Worm (Caenorhabditis elegans) whole organism, mixed stage, embryonic: ENCODE measurements around the gene gex-3.

Experiments used
- lin-32 ChIP-seq: fragments of 200-800 bp; sonication (Bioruptor generic); optimal IDR thresholded peaks from 2 replicates; lab custom pipeline; 2018; ENCODE audit warnings: mild to moderate bottlenecking, missing genetic modification characterization, missing compliant biosample characterization
- nhr-28 ChIP-seq: fragments of 150-350 bp; optimal IDR thresholded peaks from 2 replicates; lab custom pipeline; 2014; ENCODE audit warnings: missing biosample characterization, missing genetic modification characterization
- nhr-76 ChIP-seq: sonication (generic microtip); optimal IDR thresholded peaks from 2 replicates; lab custom pipeline; 2017; ENCODE audit warnings: missing biosample characterization, missing genetic modification characterization
- pha-4 ChIP-seq: fragments of 150-350 bp; optimal IDR thresholded peaks from 2 replicates; lab custom pipeline; 2018; ENCODE audit warnings: missing biosample characterization, missing genetic modification reagents, missing genetic modification characterization
- unc-39 ChIP-seq: fragments of 150-350 bp; optimal IDR thresholded peaks from 2 replicates; lab custom pipeline; 2014; ENCODE audit warnings: missing biosample characterization, missing genetic modification characterization

- TF ChIP-seq lin-32 (GFP tag; lab: Kevin White, UChicago) = no peak
- TF ChIP-seq nhr-76 (tag; lab: Kevin White, UChicago) = no peak
- TF ChIP-seq unc-39 (tag; lab: Kevin White, UChicago) = no peak
- no peak for TF ChIP-seq pha-4 (tag; lab: Kevin White, UChicago)
- no peak for TF ChIP-seq nhr-28 (tag; lab: Kevin White, UChicago)
Observed at ce11 chrIV:12427687-12428284, 23.6 kb downstream of the gex-3 start.
